Fruit fly (Drosophila melanogaster): ENCODE measurements around the gene RpS26.

RpS26 gene

dm6 chr2L:18459698-18460348, 16.7 kb upstream of the RpS26 start:
- TF ChIP-seq psq (GFP tag; optimal IDR thresholded peaks at IDR 0.05) = no peak
- TF ChIP-seq sv (GFP tag; optimal IDR thresholded peaks at IDR 0.05) = no peak
- TF ChIP-seq CG9705 (GFP tag; optimal IDR thresholded peaks at IDR 0.05) = no peak
- no peak for TF ChIP-seq CG32264 (GFP tag; optimal IDR thresholded peaks at IDR 0.05)
- TF ChIP-seq Myc (optimal IDR thresholded peaks at IDR 0.05) = no peak
- TF ChIP-seq brk (GFP tag; optimal IDR thresholded peaks at IDR 0.05) = no peak
- no peak for TF ChIP-seq fru (GFP tag; optimal IDR thresholded peaks at IDR 0.05)
- no peak for TF ChIP-seq Abd-B (GFP tag; optimal IDR thresholded peaks at IDR 0.05)
- TF ChIP-seq OdsH (GFP tag; optimal IDR thresholded peaks at IDR 0.05) = no peak
- TF ChIP-seq Mio (GFP tag; optimal IDR thresholded peaks at IDR 0.05) = no peak
- no peak for TF ChIP-seq jim (GFP tag; optimal IDR thresholded peaks at IDR 0.05)
- no peak for TF ChIP-seq GATAd (GFP tag; optimal IDR thresholded peaks at IDR 0.05)
- no peak for TF ChIP-seq pan (optimal IDR thresholded peaks at IDR 0.05)
- no peak for TF ChIP-seq Jra (GFP tag; optimal IDR thresholded peaks at IDR 0.05)
- no peak for TF ChIP-seq rgr (GFP tag; optimal IDR thresholded peaks at IDR 0.05)
- no peak for TF ChIP-seq CrebA (GFP tag; optimal IDR thresholded peaks at IDR 0.05; ENCODE audit: borderline replicate concordance)
- TF ChIP-seq Dif (GFP tag; optimal IDR thresholded peaks at IDR 0.05; ENCODE audit: partially characterized antibody) = no peak

- TF ChIP-seq Hr78 (GFP tag; optimal IDR thresholded peaks at IDR 0.05) = no peak
- no peak for TF ChIP-seq Dfd (GFP tag; optimal IDR thresholded peaks at IDR 0.05)
- TF ChIP-seq GATAd (GFP tag; optimal IDR thresholded peaks at IDR 0.05) = no peak
- no peak for TF ChIP-seq sv (GFP tag; optimal IDR thresholded peaks at IDR 0.05)
- no peak for TF ChIP-seq rgr (GFP tag; optimal IDR thresholded peaks at IDR 0.05)
- TF ChIP-seq h (GFP tag; optimal IDR thresholded peaks at IDR 0.05) = no peak
- no peak for TF ChIP-seq Hr83 (GFP tag; optimal IDR thresholded peaks at IDR 0.05; ENCODE audit: poor library complexity, severe bottlenecking)
- no peak for TF ChIP-seq fru (GFP tag; optimal IDR thresholded peaks at IDR 0.05)
- TF ChIP-seq usp (GFP tag; optimal IDR thresholded peaks at IDR 0.05) = no peak
- no peak for TF ChIP-seq HLH106 (tag; optimal IDR thresholded peaks at IDR 0.05)
- no peak for TF ChIP-seq pan (optimal IDR thresholded peaks at IDR 0.05)
- TF ChIP-seq Sp1 (GFP tag; optimal IDR thresholded peaks at IDR 0.05) = no peak
- no peak for TF ChIP-seq CG9705 (GFP tag; optimal IDR thresholded peaks at IDR 0.05)
- TF ChIP-seq brk (GFP tag; optimal IDR thresholded peaks at IDR 0.05) = no peak
- TF ChIP-seq psq (GFP tag; optimal IDR thresholded peaks at IDR 0.05) = no peak
- TF ChIP-seq lola (GFP tag; optimal IDR thresholded peaks at IDR 0.05) = no peak
- no peak for TF ChIP-seq Vsx2 (GFP tag; optimal IDR thresholded peaks at IDR 0.05; ENCODE audit: partially characterized antibody)
- no peak for TF ChIP-seq woc (GFP tag; optimal IDR thresholded peaks at IDR 0.05)
- TF ChIP-seq CrebA (GFP tag; optimal IDR thresholded peaks at IDR 0.05; ENCODE audit: borderline replicate concordance) = no peak
- no peak for TF ChIP-seq Abd-B (GFP tag; optimal IDR thresholded peaks at IDR 0.05)
Observed at dm6 chr2L:18458527-18458926, 15.4 kb upstream of the RpS26 start.

- TF ChIP-seq Rel (GFP tag; optimal IDR thresholded peaks at IDR 0.05) (no peak), Rel (tag; optimal IDR thresholded peaks at IDR 0.05) (peak; percentile 53), jim (GFP tag; optimal IDR thresholded peaks at IDR 0.05) (peak; percentile 24), dsf (GFP tag; optimal IDR thresholded peaks at IDR 0.05; ENCODE audit: borderline replicate concordance) (no peak), psq (GFP tag; optimal IDR thresholded peaks at IDR 0.05) (peak; percentile 3)
Observed at dm6 chr2L:18456932-18457583, 14.0 kb upstream of the RpS26 start.

- peak; percentile 22 for TF ChIP-seq CG9705 (GFP tag; optimal IDR thresholded peaks at IDR 0.05)
- TF ChIP-seq woc (GFP tag; optimal IDR thresholded peaks at IDR 0.05) = no peak
- no peak for TF ChIP-seq Dfd (GFP tag; optimal IDR thresholded peaks at IDR 0.05)
- TF ChIP-seq foxo (GFP tag; optimal IDR thresholded peaks at IDR 0.05) = peak in 1 of 2 experiments; percentile 33
- TF ChIP-seq Rel (GFP tag; optimal IDR thresholded peaks at IDR 0.05) = peak; percentile 22
- peak; percentile 59 for TF ChIP-seq Rel (tag; optimal IDR thresholded peaks at IDR 0.05)
- peak; percentile 35 for TF ChIP-seq HLH106 (tag; optimal IDR thresholded peaks at IDR 0.05)
- TF ChIP-seq jim (GFP tag; optimal IDR thresholded peaks at IDR 0.05) = peak; percentile 10
- TF ChIP-seq Vsx2 (GFP tag; optimal IDR thresholded peaks at IDR 0.05; ENCODE audit: partially characterized antibody) = peak; percentile 36
- peak; percentile 10 for TF ChIP-seq ey (GFP tag; optimal IDR thresholded peaks at IDR 0.05)
- peak; percentile 35 for TF ChIP-seq rgr (GFP tag; optimal IDR thresholded peaks at IDR 0.05)
- no peak for TF ChIP-seq tai (GFP tag; optimal IDR thresholded peaks at IDR 0.05)
- TF ChIP-seq CG32264 (GFP tag; optimal IDR thresholded peaks at IDR 0.05) = no peak
- peak; percentile 53 for TF ChIP-seq N (GFP tag; optimal IDR thresholded peaks at IDR 0.05)
- no peak for TF ChIP-seq pan (optimal IDR thresholded peaks at IDR 0.05)
- peak; percentile 31 for TF ChIP-seq Dif (GFP tag; optimal IDR thresholded peaks at IDR 0.05; ENCODE audit: partially characterized antibody)
- peak; percentile 32 for TF ChIP-seq OdsH (GFP tag; optimal IDR thresholded peaks at IDR 0.05)
- TF ChIP-seq dmrt93B (GFP tag; optimal IDR thresholded peaks at IDR 0.05) = no peak
- peak; percentile 77 for TF ChIP-seq Sp1 (GFP tag; optimal IDR thresholded peaks at IDR 0.05)
- TF ChIP-seq psq (GFP tag; optimal IDR thresholded peaks at IDR 0.05) = peak; percentile 78
Observed at dm6 chr2L:18455506-18456491, 12.7 kb upstream of the RpS26 start.

Measured in whole organism, wandering third instar larva.